Fruit fly (Drosophila melanogaster) whole organism, adult: Measurements from ENCODE around the gene MTA1-like.

Source experiments
- CG1620 ChIP-seq: fragments of 200-800 bp; sonication (Bioruptor generic); optimal IDR thresholded peaks from 2 replicates; lab custom pipeline; 2016; ENCODE audit warnings: missing biosample characterization, missing genetic modification characterization
- toe ChIP-seq: fragments of 200-800 bp; sonication (Bioruptor generic); optimal IDR thresholded peaks from 2 replicates; lab custom pipeline; 2016; ENCODE audit warnings: missing biosample characterization, missing genetic modification characterization

DNA sequence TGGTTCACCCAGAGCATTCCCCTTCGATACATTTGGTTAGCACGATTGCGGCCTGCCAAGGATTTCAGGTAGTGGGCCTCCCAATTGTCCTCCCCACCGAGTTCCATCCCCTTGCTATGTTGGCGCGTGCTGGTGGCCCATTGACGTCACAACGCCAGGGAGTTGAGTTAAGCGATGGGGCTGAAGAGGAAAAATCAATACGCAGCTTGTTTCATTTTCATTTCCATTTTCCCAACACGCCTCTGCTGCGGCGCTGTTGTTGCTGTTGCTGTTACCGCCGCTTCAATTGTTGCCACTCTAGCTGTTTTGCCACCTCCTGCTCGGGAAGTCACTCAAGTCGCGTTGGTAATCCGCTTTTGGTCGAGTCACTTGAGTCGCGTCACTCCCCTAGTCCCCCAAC lies 42.5 kb upstream of the MTA1-like start:
- no peak for TF ChIP-seq CG1620 (GFP tag; lab: Kevin White, UChicago)
- no peak for TF ChIP-seq toe
